Fruit fly (Drosophila melanogaster) whole organism, prepupa: Measurements from ENCODE around the gene Grx1.

Experiments used
- Blimp-1 ChIP-seq: fragments of 200-800 bp; sonication (Bioruptor generic); optimal IDR thresholded peaks from 3 replicates; lab custom pipeline; 2017; ENCODE audit warnings: missing biosample characterization, missing genetic modification characterization, mild to moderate bottlenecking, moderate library complexity, missing genetic modification reagents
- CG10631 ChIP-seq: fragments of 200-800 bp; sonication (Bioruptor generic); optimal IDR thresholded peaks from 2 replicates; lab custom pipeline; 2016; ENCODE audit warnings: missing biosample characterization, missing genetic modification characterization
- CG10669 ChIP-seq: fragments of 200-800 bp; sonication (Bioruptor generic); optimal IDR thresholded peaks from 3 replicates; lab custom pipeline; 2018; ENCODE audit warnings: missing biosample characterization, mild to moderate bottlenecking, missing genetic modification characterization, moderate library complexity
- CG11294 ChIP-seq: fragments of 200-800 bp; sonication (Bioruptor generic); IDR thresholded peaks from 2 replicates; pipeline ENCODE4 v1.3.6; 2022; ENCODE audit warnings: missing biosample characterization, missing genetic modification characterization
- CG15336 ChIP-seq: fragments of 200-800 bp; sonication (Bioruptor generic); IDR thresholded peaks from 2 replicates; pipeline ENCODE4 v1.3.6; 2022; ENCODE audit warnings: missing biosample characterization, missing genetic modification characterization
- CG1621 ChIP-seq: fragments of 200-800 bp; sonication (Bioruptor generic); optimal IDR thresholded peaks from 3 replicates; lab custom pipeline; 2018; ENCODE audit warnings: missing biosample characterization, mild to moderate bottlenecking, missing genetic modification characterization
- CG16779 ChIP-seq: fragments of 200-800 bp; sonication (Bioruptor generic); optimal IDR thresholded peaks from 3 replicates; lab custom pipeline; 2017; ENCODE audit warnings: missing biosample characterization, mild to moderate bottlenecking, missing genetic modification characterization
- CG3032 ChIP-seq: fragments of 200-800 bp; optimal IDR thresholded peaks from 2 replicates; lab custom pipeline; 2019; ENCODE audit warnings: missing biosample characterization, mild to moderate bottlenecking, missing genetic modification characterization, moderate library complexity
- CG31627 ChIP-seq: fragments of 200-800 bp; sonication (Bioruptor generic); optimal IDR thresholded peaks from 3 replicates; lab custom pipeline; 2016; ENCODE audit warnings: missing biosample characterization, missing genetic modification characterization
- CG3919 ChIP-seq: fragments of 200-800 bp; sonication (Bioruptor generic); optimal IDR thresholded peaks from 3 replicates; lab custom pipeline; 2016; ENCODE audit warnings: missing biosample characterization, missing genetic modification characterization
- CG4318 ChIP-seq: fragments of 200-800 bp; sonication (Bioruptor generic); optimal IDR thresholded peaks from 3 replicates; lab custom pipeline; 2017; ENCODE audit warnings: missing biosample characterization, mild to moderate bottlenecking, missing genetic modification characterization
- CG6792 ChIP-seq: fragments of 200-800 bp; sonication (Bioruptor generic); optimal IDR thresholded peaks from 3 replicates; lab custom pipeline; 2016; ENCODE audit warnings: missing biosample characterization, missing genetic modification characterization
- CG7368 ChIP-seq: fragments of 200-800 bp; sonication (Bioruptor generic); optimal IDR thresholded peaks from 3 replicates; lab custom pipeline; 2016; ENCODE audit warnings: missing biosample characterization, missing genetic modification characterization
- CG8119 ChIP-seq: fragments of 200-800 bp; sonication (Bioruptor generic); IDR thresholded peaks from 3 replicates; pipeline ENCODE4 v1.3.6; 2022; ENCODE audit warnings: missing biosample characterization, missing genetic modification characterization
- CG8319 ChIP-seq: fragments of 200-800 bp; sonication (Bioruptor generic); optimal IDR thresholded peaks from 3 replicates; lab custom pipeline; 2016; ENCODE audit warnings: missing biosample characterization, missing genetic modification characterization
- Eip75B ChIP-seq: fragments of 200-800 bp; sonication (Bioruptor generic); optimal IDR thresholded peaks from 3 replicates; lab custom pipeline; 2016; ENCODE audit warnings: missing biosample characterization, missing genetic modification characterization
- Eip78C ChIP-seq: fragments of 200-800 bp; sonication (Bioruptor generic); peaks from one replicate; lab custom pipeline; 2016; ENCODE audit warnings: missing biosample characterization, missing genetic modification characterization
- Eip93F ChIP-seq: fragments of 200-800 bp; sonication (Bioruptor generic); optimal IDR thresholded peaks from 2 replicates; lab custom pipeline; 2016; ENCODE audit warnings: missing biosample characterization, mild to moderate bottlenecking, missing genetic modification characterization
- Ets96B ChIP-seq: fragments of 200-800 bp; optimal IDR thresholded peaks from 2 replicates; lab custom pipeline; 2019; ENCODE audit warnings: missing biosample characterization, mild to moderate bottlenecking, missing genetic modification characterization, moderate library complexity
- Gug ChIP-seq: fragments of 200-800 bp; sonication (Bioruptor generic); IDR thresholded peaks from 2 replicates; pipeline ENCODE4 v1.3.6; 2022; ENCODE audit warnings: missing biosample characterization, missing genetic modification characterization
- Lpt ChIP-seq: fragments of 200-800 bp; sonication (Bioruptor generic); optimal IDR thresholded peaks from 3 replicates; lab custom pipeline; 2016; ENCODE audit warnings: missing biosample characterization, missing genetic modification characterization
- Sox102F ChIP-seq: fragments of 200-800 bp; sonication (Bioruptor generic); optimal IDR thresholded peaks from 2 replicates; lab custom pipeline; 2016; ENCODE audit warnings: missing biosample characterization, mild to moderate bottlenecking, missing genetic modification characterization
- Sox14 ChIP-seq: fragments of 200-800 bp; sonication (Bioruptor generic); optimal IDR thresholded peaks from 3 replicates; lab custom pipeline; 2016; ENCODE audit warnings: missing biosample characterization, missing genetic modification characterization
- Sox15 ChIP-seq: fragments of 200-800 bp; sonication (Bioruptor generic); optimal IDR thresholded peaks from 3 replicates; lab custom pipeline; 2016; ENCODE audit warnings: missing biosample characterization, missing genetic modification characterization
- acj6 ChIP-seq: fragments of 200-800 bp; sonication (Bioruptor generic); optimal IDR thresholded peaks from 3 replicates; lab custom pipeline; 2016; ENCODE audit warnings: missing biosample characterization, missing genetic modification characterization
- eg ChIP-seq: fragments of 200-800 bp; sonication (Bioruptor generic); IDR thresholded peaks from 3 replicates; pipeline ENCODE4 v1.3.6; 2022; ENCODE audit warnings: missing biosample characterization, missing genetic modification characterization
- esn ChIP-seq: fragments of 200-800 bp; sonication (Bioruptor generic); optimal IDR thresholded peaks from 2 replicates; lab custom pipeline; 2016; ENCODE audit warnings: missing biosample characterization, mild to moderate bottlenecking, missing genetic modification characterization, moderate library complexity
- fd59A ChIP-seq: fragments of 200-800 bp; sonication (Bioruptor generic); optimal IDR thresholded peaks from 2 replicates; lab custom pipeline; 2017; ENCODE audit warnings: missing biosample characterization, mild to moderate bottlenecking, missing genetic modification characterization, missing genetic modification reagents
- fd85E ChIP-seq: fragments of 200-800 bp; sonication (Bioruptor generic); optimal IDR thresholded peaks from 3 replicates; lab custom pipeline; 2016; ENCODE audit warnings: missing biosample characterization, missing genetic modification characterization
- fkh ChIP-seq: fragments of 200-800 bp; sonication (Bioruptor generic); optimal IDR thresholded peaks from 3 replicates; lab custom pipeline; 2017; ENCODE audit warnings: missing biosample characterization, mild to moderate bottlenecking, missing genetic modification characterization, moderate library complexity
- lz ChIP-seq: fragments of 200-800 bp; sonication (Bioruptor generic); optimal IDR thresholded peaks from 3 replicates; lab custom pipeline; 2016; ENCODE audit warnings: missing biosample characterization, missing genetic modification characterization
- net ChIP-seq: fragments of 200-800 bp; sonication (Bioruptor generic); optimal IDR thresholded peaks from 3 replicates; lab custom pipeline; 2016; ENCODE audit warnings: missing biosample characterization, missing genetic modification characterization
- salr ChIP-seq, 2 experiments: fragments of 200-800 bp; sonication (Bioruptor generic); optimal IDR thresholded peaks; 3 replicates each; lab custom pipeline; 2016 to 2018; ENCODE audit warnings: missing biosample characterization in 2 of 2, missing genetic modification characterization in 2 of 2, mild to moderate bottlenecking in 1 of 2
- spab ChIP-seq: fragments of 200-800 bp; sonication (Bioruptor generic); optimal IDR thresholded peaks from 2 replicates; lab custom pipeline; 2017; ENCODE audit warnings: missing biosample characterization, mild to moderate bottlenecking, missing genetic modification characterization, missing genetic modification reagents
- svp ChIP-seq: fragments of 200-800 bp; sonication (Bioruptor generic); peaks from one replicate; lab custom pipeline; 2016; ENCODE audit warnings: missing biosample characterization, missing genetic modification characterization

Gene Grx1

DNA sequence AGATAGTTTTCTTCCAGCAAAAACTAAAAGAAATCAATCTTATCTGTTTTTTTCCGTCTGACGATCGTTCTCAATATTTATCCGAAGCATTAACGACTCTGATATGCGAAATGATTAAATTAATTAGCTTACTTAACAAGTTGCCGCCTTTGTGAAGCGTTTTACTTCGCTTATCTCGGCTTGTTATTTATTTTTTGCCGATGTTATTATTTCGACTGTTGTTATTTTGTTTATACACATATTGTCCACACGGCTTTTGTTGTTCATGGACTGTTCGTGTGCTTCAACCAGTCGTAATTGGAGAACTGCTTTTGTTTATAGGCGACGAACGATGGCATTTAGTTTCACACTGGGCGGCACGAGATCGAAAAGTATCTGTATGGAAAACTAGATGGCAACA is 35.8 kb upstream of the Grx1 start (continued):
- no peak for TF ChIP-seq CG3032
- TF ChIP-seq CG7368: no peak
- no peak for TF ChIP-seq Blimp-1 (GFP tag; lab: Kevin White, UChicago)
- TF ChIP-seq CG8119 (GFP tag; lab: Robert Waterston, UW): no peak
- TF ChIP-seq CG6792 (GFP tag; lab: Kevin White, UChicago): no peak
- no peak for TF ChIP-seq Gug (GFP tag; lab: Robert Waterston, UW)
- TF ChIP-seq svp (GFP tag; lab: Kevin White, UChicago): no peak
- no peak for TF ChIP-seq Ets96B (tag; lab: Kevin White, UChicago)
- no peak for TF ChIP-seq Eip93F
- TF ChIP-seq salr (GFP tag; optimal IDR thresholded peaks at IDR 0.05; lab: Kevin White, UChicago): no peak
- peak; percentile 78 for TF ChIP-seq Eip78C (GFP tag; lab: Kevin White, UChicago)

DNA sequence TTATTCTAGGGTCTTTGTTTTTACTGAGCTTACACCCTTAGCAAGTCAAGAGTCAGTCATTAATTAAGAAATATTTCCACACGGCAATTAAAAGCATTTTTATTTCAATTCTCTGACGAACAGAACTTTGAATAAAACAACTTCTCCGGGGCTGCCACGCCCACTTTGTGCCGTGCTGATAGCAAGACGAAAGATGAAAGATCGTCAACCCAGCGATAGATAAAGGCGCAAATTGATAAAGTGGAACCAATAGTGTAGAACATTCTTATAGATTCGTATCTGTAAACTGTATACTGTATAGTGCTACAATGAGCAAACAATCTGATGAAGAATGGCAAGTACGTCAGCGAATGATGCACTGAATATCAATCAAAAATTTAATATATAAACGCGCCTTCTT is 34.1 kb upstream of the Grx1 start:
- TF ChIP-seq svp (GFP tag; lab: Kevin White, UChicago) (peak; percentile 92), lz (GFP tag; lab: Kevin White, UChicago) (no peak), Sox14 (GFP tag; lab: Kevin White, UChicago) (no peak), CG10631 (GFP tag; lab: Kevin White, UChicago) (no peak), Eip75B (no peak), Lpt (GFP tag; lab: Kevin White, UChicago) (no peak), net (GFP tag; lab: Kevin White, UChicago) (no peak), CG31627 (no peak), Eip78C (GFP tag; lab: Kevin White, UChicago) (peak; percentile 21), CG6792 (GFP tag; lab: Kevin White, UChicago) (no peak), CG16779 (tag; lab: Kevin White, UChicago) (no peak), CG11294 (GFP tag; lab: Robert Waterston, UW) (no peak), CG8319 (GFP tag; lab: Kevin White, UChicago) (no peak)

DNA sequence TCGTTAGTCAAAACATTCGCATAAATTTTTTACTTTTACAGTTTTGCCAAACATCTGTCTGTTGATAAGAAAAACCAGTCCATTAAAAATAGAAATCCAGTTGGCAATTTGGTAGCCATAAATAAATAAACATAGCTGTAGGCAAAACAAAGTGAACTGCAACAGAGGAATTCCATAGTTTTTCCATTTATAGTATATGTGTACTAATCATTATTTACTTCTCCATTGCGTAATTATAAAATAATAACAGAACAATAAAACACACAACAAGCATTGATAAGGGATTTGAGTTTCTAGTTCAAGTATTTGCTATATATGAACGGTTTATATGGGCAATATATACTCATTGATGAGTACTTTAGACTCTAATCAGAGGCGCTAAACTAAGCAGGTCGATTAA is 32.4 kb upstream of the Grx1 start:
- TF ChIP-seq fkh (GFP tag; lab: Kevin White, UChicago) (no peak), CG3919 (GFP tag; lab: Kevin White, UChicago) (no peak), net (GFP tag; lab: Kevin White, UChicago) (no peak), spab (GFP tag; lab: Kevin White, UChicago) (no peak), CG7368 (no peak), eg (GFP tag; lab: Robert Waterston, UW) (no peak), CG8319 (GFP tag; lab: Kevin White, UChicago) (no peak), CG15336 (GFP tag; lab: Robert Waterston, UW) (no peak), CG4318 (GFP tag; lab: Kevin White, UChicago) (no peak), Sox15 (GFP tag; lab: Kevin White, UChicago) (no peak), Gug (GFP tag; lab: Robert Waterston, UW) (no peak), esn (GFP tag; lab: Kevin White, UChicago) (no peak), CG10669 (GFP tag; lab: Kevin White, UChicago) (no peak), fd59A (no peak), acj6 (no peak), Sox102F (GFP tag; lab: Kevin White, UChicago) (no peak)
- TF ChIP-seq, all 60 proteins: peak for 0

DNA sequence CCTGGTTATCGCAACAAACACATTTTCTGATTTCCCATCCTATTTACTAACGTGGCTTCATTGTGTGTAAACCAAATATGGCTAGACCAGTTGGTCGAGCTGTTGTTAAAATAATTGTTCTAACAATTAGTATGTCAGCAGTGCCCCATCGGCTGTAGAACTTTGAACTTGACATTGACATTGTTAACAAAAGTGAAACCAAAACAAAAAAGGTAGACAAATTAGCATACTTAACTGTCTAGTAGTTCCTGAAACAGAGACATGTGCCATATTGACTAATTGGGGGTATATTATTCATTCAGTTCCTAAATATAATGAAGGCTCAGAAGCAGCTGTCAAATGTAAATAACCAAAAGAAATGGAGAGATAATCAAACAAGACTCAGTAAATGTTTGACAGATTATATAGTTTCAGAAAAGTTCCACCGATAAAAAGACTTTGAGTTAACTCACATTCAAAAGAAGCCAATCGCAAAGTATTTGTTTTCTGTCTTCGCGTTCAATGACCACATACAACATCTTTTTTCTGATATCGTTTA is 31.3 kb upstream of the Grx1 start:
- no peak for TF ChIP-seq CG16779 (tag; lab: Kevin White, UChicago)
- peak; percentile 71 for TF ChIP-seq fkh (GFP tag; lab: Kevin White, UChicago)

DNA sequence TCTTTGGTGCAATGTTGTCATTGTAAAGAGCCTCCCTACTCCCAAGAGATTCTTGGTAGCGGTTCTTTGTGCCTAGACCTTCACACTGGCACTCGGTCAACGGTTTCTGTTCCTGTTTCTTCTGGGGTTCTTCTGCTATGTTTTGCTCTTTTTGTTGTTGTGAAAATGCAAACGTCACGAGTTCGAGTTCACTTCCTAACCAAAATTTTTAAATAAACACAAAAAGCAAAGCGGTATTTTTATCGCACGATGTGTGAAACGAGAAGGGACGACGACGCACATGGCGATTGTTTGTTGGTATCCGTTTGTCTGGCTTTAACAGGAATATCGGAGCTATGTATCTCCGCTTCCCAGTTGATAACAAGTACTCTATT is 29.0 kb upstream of the Grx1 start:
- no peak for TF ChIP-seq fd85E (GFP tag; lab: Kevin White, UChicago)
- TF ChIP-seq Eip78C (GFP tag; lab: Kevin White, UChicago): peak; percentile 13
- TF ChIP-seq CG1621: no peak
- TF ChIP-seq, all 60 proteins: peak for 1
